Fruit fly (Drosophila melanogaster) whole organism, embryonic: ENCODE results near the gene CG7231.

Experiments
- CG7556 ChIP-seq: fragments of 200-800 bp; sonication (Bioruptor generic); optimal IDR thresholded peaks from 2 replicates; lab custom pipeline; 2017; ENCODE audit warnings: missing biosample characterization, mild to moderate bottlenecking, missing genetic modification characterization
- dm ChIP-seq: fragments of 200-800 bp; sonication (Bioruptor generic); optimal IDR thresholded peaks from 3 replicates; lab custom pipeline; 2016; ENCODE audit warnings: missing biosample characterization, missing genetic modification characterization

- TF ChIP-seq dm (no peak), CG7556 (GFP tag; lab: Kevin White, UChicago) (no peak)
These were observed 7.0 kb upstream of the CG7231 start for dm6 chr2L:7976738-7977137.
